Worm (Caenorhabditis elegans): ENCODE data around the gene R12B2.8.

- TF ChIP-seq ref-1 (GFP tag; conservative IDR thresholded peaks at IDR 0.05) (no peak), ztf-29 (GFP tag; IDR thresholded peaks at IDR 0.05) (no peak), cog-1 (tag; optimal IDR thresholded peaks at IDR 0.05) (no peak), ztf-23 (GFP tag; IDR thresholded peaks at IDR 0.05) (no peak), klf-2 (GFP tag; conservative IDR thresholded peaks at IDR 0.05) (no peak), tab-1 (GFP tag; IDR thresholded peaks at IDR 0.05) (no peak), flt-1 (GFP tag; IDR thresholded peaks at IDR 0.05) (no peak)
These were observed 15.4 kb downstream of the R12B2.8 start for ce11 chrIII:5839147-5839546.
